Worm (Caenorhabditis elegans): ENCODE results near the gene oig-5.

ce11 chrIV:14797354-14797753 lies 9.6 kb upstream of the oig-5 start, which contains the start of the genes Y57G11C.1147 and nuo-3:
- no peak for TF ChIP-seq fkh-10 (GFP tag; optimal IDR thresholded peaks at IDR 0.05)
- no peak for TF ChIP-seq ceh-24 (tag; optimal IDR thresholded peaks at IDR 0.05)
- TF ChIP-seq mec-3 (tag; optimal IDR thresholded peaks at IDR 0.05; ENCODE audit: borderline replicate concordance) = no peak
- no peak for TF ChIP-seq odd-2 (tag; optimal IDR thresholded peaks at IDR 0.05)
- TF ChIP-seq pha-4 (tag; optimal IDR thresholded peaks at IDR 0.05) = no peak
- TF ChIP-seq rnt-1 (tag; optimal IDR thresholded peaks at IDR 0.05) = no peak
- no peak for TF ChIP-seq unc-86 (tag; optimal IDR thresholded peaks at IDR 0.05)
- TF ChIP-seq pqm-1 (tag; optimal IDR thresholded peaks at IDR 0.05) = no peak
- no peak for TF ChIP-seq ama-1 (optimal IDR thresholded peaks at IDR 0.05)
